Worm (Caenorhabditis elegans) whole organism, L4/young adult: Measurements from ENCODE around the gene dmsr-13.

Experiments used
- W03F9.2 ChIP-seq: fragments of 150-350 bp; optimal IDR thresholded peaks from 2 replicates; lab custom pipeline; 2014; ENCODE audit warnings: missing biosample characterization, missing genetic modification characterization
- dao-5 ChIP-seq: sonication (generic microtip); optimal IDR thresholded peaks from 2 replicates; lab custom pipeline; 2016; ENCODE audit warnings: missing genotype, missing genetic modification characterization, moderate library complexity, missing compliant biosample characterization
- him-1 ChIP-seq: sonication (generic microtip); optimal IDR thresholded peaks from 2 replicates; lab custom pipeline; 2016; ENCODE audit warnings: missing genotype, missing genetic modification reagents, missing genetic modification characterization, missing compliant biosample characterization

ce11 chrV:6835242-6835641, 15.5 kb upstream of the dmsr-13 start, which contains the start of the genes T15B7.14 and col-143:
- TF ChIP-seq dao-5 (tag; lab: Kevin White, UChicago) (no peak), him-1 (tag; lab: Kevin White, UChicago) (no peak), W03F9.2 (tag; lab: Kevin White, UChicago) (no peak)
